Fruit fly (Drosophila melanogaster) whole organism, embryonic: ENCODE results near the gene Cyt-c-p.

ENCODE experiments used
- Blimp-1 ChIP-seq: fragments of 200-800 bp; sonication (Bioruptor generic); optimal IDR thresholded peaks from 3 replicates; lab custom pipeline; 2018; ENCODE audit warnings: missing biosample characterization, missing genetic modification characterization, mild to moderate bottlenecking, moderate library complexity, missing genetic modification reagents
- CG10209 ChIP-seq: fragments of 200-800 bp; sonication (Bioruptor generic); optimal IDR thresholded peaks from 3 replicates; lab custom pipeline; 2017; ENCODE audit warnings: missing biosample characterization, mild to moderate bottlenecking, missing genetic modification characterization, missing genetic modification reagents
- CG10462 ChIP-seq: fragments of 200-800 bp; sonication (Bioruptor generic); optimal IDR thresholded peaks from 2 replicates; lab custom pipeline; 2016; ENCODE audit warnings: missing biosample characterization, missing genetic modification characterization
- CG10979 ChIP-seq: fragments of 200-800 bp; sonication (Bioruptor generic); optimal IDR thresholded peaks from 2 replicates; lab custom pipeline; 2018; ENCODE audit warnings: missing biosample characterization, mild to moderate bottlenecking, missing genetic modification characterization, moderate library complexity
- CG12659 ChIP-seq: fragments of 200-800 bp; sonication (Bioruptor generic); optimal IDR thresholded peaks from 3 replicates; lab custom pipeline; 2017; ENCODE audit warnings: mild to moderate bottlenecking, missing biosample characterization, missing genetic modification reagents, missing genetic modification characterization
- CG13775 ChIP-seq: fragments of 200-800 bp; sonication (Bioruptor generic); optimal IDR thresholded peaks from 3 replicates; lab custom pipeline; 2017; ENCODE audit warnings: missing biosample characterization, mild to moderate bottlenecking, missing genetic modification characterization
- CG7745 ChIP-seq: fragments of 200-800 bp; sonication (Bioruptor generic); optimal IDR thresholded peaks from 2 replicates; lab custom pipeline; 2018; ENCODE audit warnings: missing biosample characterization, mild to moderate bottlenecking, missing genetic modification characterization, moderate library complexity
- Lhr ChIP-seq: fragments of 200-800 bp; sonication (Bioruptor generic); optimal IDR thresholded peaks from 3 replicates; lab custom pipeline; 2017; ENCODE audit warnings: mild to moderate bottlenecking, missing biosample characterization, missing genetic modification reagents, missing genetic modification characterization
- Meics ChIP-seq: fragments of 200-800 bp; sonication (Bioruptor generic); optimal IDR thresholded peaks from 2 replicates; lab custom pipeline; 2017; ENCODE audit warnings: missing biosample characterization, mild to moderate bottlenecking, missing genetic modification characterization
- ato ChIP-seq: fragments of 200-800 bp; sonication (Bioruptor generic); IDR thresholded peaks from 2 replicates; pipeline ENCODE4 v1.3.6; 2022; ENCODE audit warnings: missing biosample characterization, missing genetic modification characterization; ENCODE audit not compliant: partially characterized antibody
- dati ChIP-seq: fragments of 200-800 bp; sonication (Bioruptor generic); IDR thresholded peaks from 2 replicates; pipeline ENCODE4 v1.3.6; 2022; ENCODE audit warnings: missing biosample characterization, missing genetic modification characterization
- row ChIP-seq: fragments of 200-800 bp; sonication (Bioruptor generic); IDR thresholded peaks from 3 replicates; pipeline ENCODE4 v1.3.6; 2022; ENCODE audit warnings: missing biosample characterization, missing genetic modification characterization

DNA sequence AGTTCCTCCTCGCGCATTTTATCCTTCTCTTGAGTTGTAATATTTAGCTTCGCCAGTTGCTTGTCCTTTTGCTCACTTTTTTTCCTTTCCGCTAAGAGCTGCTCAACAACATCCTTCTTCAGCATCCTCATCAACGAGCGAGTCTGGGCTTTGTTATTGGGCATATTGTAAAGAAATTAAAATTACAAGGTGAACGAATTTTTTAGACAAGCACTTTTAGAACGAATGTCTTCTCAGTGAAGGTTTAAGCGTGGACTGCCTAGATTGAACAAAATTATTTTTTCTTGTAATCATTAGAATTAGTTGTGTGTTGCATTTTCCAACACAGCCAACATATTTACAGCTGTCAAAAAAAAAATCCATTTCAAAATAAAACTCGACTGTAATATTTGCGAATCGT, 37.5 kb upstream of the Cyt-c-p start, which contains the start of gene CG33552:
- TF ChIP-seq CG7745, result no peak
- no peak for TF ChIP-seq CG13775 (GFP tag; lab: Kevin White, UChicago)
- no peak for TF ChIP-seq CG12659 (GFP tag; lab: Kevin White, UChicago)
- TF ChIP-seq Lhr (GFP tag; lab: Kevin White, UChicago), result no peak
- no peak for TF ChIP-seq CG10462
- TF ChIP-seq CG10979 (tag; lab: Kevin White, UChicago), result no peak
- TF ChIP-seq ato (GFP tag; lab: Robert Waterston, UW), result no peak
- TF ChIP-seq dati (GFP tag; lab: Robert Waterston, UW), result no peak
- no peak for TF ChIP-seq Blimp-1 (GFP tag; lab: Kevin White, UChicago)
- TF ChIP-seq Meics (GFP tag; lab: Kevin White, UChicago), result no peak
- no peak for TF ChIP-seq row (GFP tag; lab: Robert Waterston, UW)
- TF ChIP-seq CG10209 (GFP tag; lab: Kevin White, UChicago), result no peak
